Worm (Caenorhabditis elegans): ENCODE measurements around the gene mib-1.

Gene mib-1

DNA sequence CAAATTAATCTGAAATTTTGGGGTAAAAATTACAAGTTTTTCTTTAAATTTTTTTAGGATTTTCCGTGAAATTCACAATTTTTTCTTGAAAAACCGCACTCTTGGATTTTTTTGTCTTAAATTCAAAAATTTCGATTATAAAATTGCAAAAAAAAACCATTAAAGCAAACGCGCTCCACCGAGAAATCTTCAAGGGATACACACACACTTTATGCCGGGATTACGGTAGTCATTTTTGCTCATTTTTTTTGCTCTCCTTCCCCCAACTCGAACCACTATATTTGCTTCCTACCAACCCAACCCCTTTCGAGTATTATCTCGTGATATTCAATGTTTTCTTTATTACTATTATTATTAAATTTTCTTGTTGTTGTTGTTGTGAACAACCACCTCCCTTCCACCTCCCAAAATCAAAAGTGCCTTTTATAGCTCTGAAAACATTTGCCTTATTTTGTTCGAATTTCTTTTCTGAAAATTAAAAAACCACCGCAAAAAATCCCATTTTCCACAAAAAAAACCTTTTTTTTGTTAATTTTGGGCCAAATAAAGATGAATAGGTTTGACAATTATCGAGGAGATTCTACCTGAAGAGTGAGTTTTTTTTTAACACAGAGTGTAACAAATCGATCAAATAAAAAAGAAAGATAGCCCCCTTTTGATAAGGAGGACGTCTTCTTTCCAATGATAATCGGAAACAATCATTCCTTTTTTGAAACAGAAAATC is 38.6 kb downstream of the mib-1 start, which contains the start of gene Y47D3A.32:
Gene Y47D3A.32, plus strand, starts transcription at position 674 of the 724 bp plus-strand sequence.
- TF ChIP-seq ceh-79 (tag; optimal IDR thresholded peaks at IDR 0.05) (no peak), ceh-100 (GFP tag; IDR thresholded peaks at IDR 0.05) (no peak), ceh-27 (GFP tag; optimal IDR thresholded peaks at IDR 0.05) (no peak), ets-4 (GFP tag; optimal IDR thresholded peaks at IDR 0.05) (no peak), pbrm-1 (GFP tag; IDR thresholded peaks at IDR 0.05) (peak; percentile 33; the same call in 1 of the 2 replicates), nfya-2 (GFP tag; IDR thresholded peaks at IDR 0.05) (no peak), C17E4.6 (GFP tag; IDR thresholded peaks at IDR 0.05) (no peak), nhr-90 (tag; optimal IDR thresholded peaks at IDR 0.05) (no peak), athp-1 (tag; optimal IDR thresholded peaks at IDR 0.05) (peak; percentile 11), aptf-3 (GFP tag; IDR thresholded peaks at IDR 0.05) (no peak), egrh-3 (GFP tag; IDR thresholded peaks at IDR 0.05) (no peak), zfh-2 (GFP tag; conservative IDR thresholded peaks at IDR 0.05) (no peak), somi-1 (GFP tag; optimal IDR thresholded peaks at IDR 0.05) (no peak), snpc-1.3 (tag; optimal IDR thresholded peaks at IDR 0.05; ENCODE audit: insufficient read depth) (no peak), madf-3 (GFP tag; IDR thresholded peaks at IDR 0.05) (no peak), Y53G8AR.9 (GFP tag; conservative IDR thresholded peaks at IDR 0.05) (peak; percentile 34; the same call in 1 of the 2 replicates), madf-10 (tag; optimal IDR thresholded peaks at IDR 0.05) (no peak), lag-1 (GFP tag; IDR thresholded peaks at IDR 0.05) (no peak), unc-130 (GFP tag; optimal IDR thresholded peaks at IDR 0.05) (no peak), him-1 (tag; optimal IDR thresholded peaks at IDR 0.05) (no peak), ama-1 (optimal IDR thresholded peaks at IDR 0.05) (no peak), ama-1 (GFP tag; optimal IDR thresholded peaks at IDR 0.05) (no peak), attf-5 (GFP tag; optimal IDR thresholded peaks at IDR 0.05) (peak; percentile 36), lin-35 (GFP tag; optimal IDR thresholded peaks at IDR 0.05) (peak in 1 of 3 experiments; percentile 12), aptf-2 (GFP tag; conservative IDR thresholded peaks at IDR 0.05) (no peak), cebp-1 (GFP tag; IDR thresholded peaks at IDR 0.05) (no peak), cebp-1 (tag; optimal IDR thresholded peaks at IDR 0.05) (peak; percentile 61), F33H1.4 (GFP tag; IDR thresholded peaks at IDR 0.05) (no peak), F22D6.2 (tag; optimal IDR thresholded peaks at IDR 0.05) (no peak), madf-8 (GFP tag; conservative IDR thresholded peaks at IDR 0.05) (no peak), dox-1 (GFP tag; IDR thresholded peaks at IDR 0.05) (no peak), nhr-27 (tag; optimal IDR thresholded peaks at IDR 0.05) (no peak), snpc-1.1 (tag; optimal IDR thresholded peaks at IDR 0.05; ENCODE audit: insufficient read depth) (no peak), D2030.7 (GFP tag; IDR thresholded peaks at IDR 0.05) (no peak), atf-7 (tag; optimal IDR thresholded peaks at IDR 0.05) (no peak), madf-6 (GFP tag; IDR thresholded peaks at IDR 0.05) (no peak), rcor-1 (GFP tag; IDR thresholded peaks at IDR 0.05) (no peak), ztf-25 (GFP tag; IDR thresholded peaks at IDR 0.05) (peak; percentile 59; the same call in 1 of the 2 replicates), mel-28 (tag; optimal IDR thresholded peaks at IDR 0.05; ENCODE audit: borderline replicate concordance) (no peak), F10E7.11 (tag; optimal IDR thresholded peaks at IDR 0.05) (no peak), ztf-6 (GFP tag; IDR thresholded peaks at IDR 0.05) (no peak), fkh-3 (tag; optimal IDR thresholded peaks at IDR 0.05) (no peak), nfyb-1 (GFP tag; IDR thresholded peaks at IDR 0.05) (peak; percentile 78), F49E8.2 (tag; optimal IDR thresholded peaks at IDR 0.05; ENCODE audit: insufficient read depth) (no peak), hlh-26 (GFP tag; conservative IDR thresholded peaks at IDR 0.05) (no peak), F52B5.7 (tag; optimal IDR thresholded peaks at IDR 0.05) (peak; percentile 44), K12H6.12 (tag; optimal IDR thresholded peaks at IDR 0.05) (no peak), hmg-1.2 (GFP tag; IDR thresholded peaks at IDR 0.05) (no peak; the same call in 1 of the 2 replicates)
